5 worm cellular contexts compared by ENCODE assay signal in the genomic region with DNA sequence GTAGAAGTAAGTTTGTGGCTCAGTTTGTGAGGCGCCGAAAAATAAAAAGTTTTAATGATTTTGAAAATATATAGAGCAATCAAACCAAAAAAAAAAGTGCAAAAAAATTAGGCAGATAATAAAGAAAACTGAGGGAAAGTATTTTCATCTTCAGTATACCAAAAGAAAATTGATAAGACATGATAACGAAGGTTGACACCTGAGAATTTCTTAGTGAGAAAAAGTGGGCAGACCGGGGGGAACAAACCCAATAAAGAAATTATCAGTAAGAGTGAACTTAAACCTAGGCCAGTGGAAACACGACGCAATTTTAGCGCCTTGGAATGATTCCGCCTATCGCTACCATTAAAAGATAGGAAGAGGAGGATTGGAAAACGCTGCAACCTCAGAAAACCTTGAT.
TF ChIP-seq lines count a peak whose summit lies in the region.

No protein-coding gene starts in this region.

TF ChIP-seq in whole organism, L1 larva, 84 proteins besides CTCF, POLR2A, EP300 and RAD21 (continues in another document):
- no peak for TF ChIP-seq snpc-4 (tag; optimal IDR thresholded peaks at IDR 0.05; lab: Kevin White, UChicago)
- no peak for TF ChIP-seq egl-27 (tag; optimal IDR thresholded peaks at IDR 0.05; lab: Kevin White, UChicago)
- no peak for TF ChIP-seq lin-13 (GFP tag; optimal IDR thresholded peaks at IDR 0.05; lab: Kevin White, UChicago)
- no peak for TF ChIP-seq ceh-88 (GFP tag; IDR thresholded peaks at IDR 0.05; lab: Robert Waterston, UW)
- TF ChIP-seq ceh-63 (GFP tag; optimal IDR thresholded peaks at IDR 0.05; lab: Kevin White, UChicago): no peak
- no peak for TF ChIP-seq mef-2 (tag; optimal IDR thresholded peaks at IDR 0.05; lab: Kevin White, UChicago)
- peak in 1 of 2 experiments; percentile 16 for TF ChIP-seq lin-35 (GFP tag; optimal IDR thresholded peaks at IDR 0.05; lab: Kevin White, UChicago)
- no peak for TF ChIP-seq grh-1 (GFP tag; IDR thresholded peaks at IDR 0.05; lab: Robert Waterston, UW)
- TF ChIP-seq mdl-1 (tag; optimal IDR thresholded peaks at IDR 0.05; lab: Kevin White, UChicago): no peak
- no peak for TF ChIP-seq efl-1 (optimal IDR thresholded peaks at IDR 0.05; lab: Kevin White, UChicago)
- TF ChIP-seq efl-1 (GFP tag; optimal IDR thresholded peaks at IDR 0.05 in 1 of 2; lab: Kevin White, UChicago): no peak
- TF ChIP-seq unc-30 (tag; optimal IDR thresholded peaks at IDR 0.05; lab: Kevin White, UChicago): no peak
- TF ChIP-seq unc-86 (tag; optimal IDR thresholded peaks at IDR 0.05; lab: Kevin White, UChicago): no peak
- peak; percentile 7 for TF ChIP-seq blmp-1 (tag; optimal IDR thresholded peaks at IDR 0.05; lab: Kevin White, UChicago)
- TF ChIP-seq elt-2 (tag; optimal IDR thresholded peaks at IDR 0.05; lab: Kevin White, UChicago): peak; percentile 78
- peak; percentile 25 for TF ChIP-seq pqm-1 (tag; optimal IDR thresholded peaks at IDR 0.05; lab: Kevin White, UChicago)
- no peak for TF ChIP-seq C04F5.9 (tag; optimal IDR thresholded peaks at IDR 0.05; lab: Kevin White, UChicago)
- no peak for TF ChIP-seq fos-1 (tag; optimal IDR thresholded peaks at IDR 0.05; lab: Kevin White, UChicago)

TF ChIP-seq in whole organism, L2 larva, 48 proteins besides CTCF, POLR2A, EP300 and RAD21:
- TF ChIP-seq ceh-82 (tag; optimal IDR thresholded peaks at IDR 0.05; lab: Kevin White, UChicago) (no peak), nhr-6 (tag; optimal IDR thresholded peaks at IDR 0.05; lab: Kevin White, UChicago) (no peak), fos-1 (tag; optimal IDR thresholded peaks at IDR 0.05; lab: Kevin White, UChicago) (peak; percentile 82), sma-9 (GFP tag; optimal IDR thresholded peaks at IDR 0.05; lab: Kevin White, UChicago) (peak; percentile 23), sma-9 (tag; optimal IDR thresholded peaks at IDR 0.05; lab: Kevin White, UChicago) (no peak), nhr-12 (tag; optimal IDR thresholded peaks at IDR 0.05; lab: Kevin White, UChicago) (no peak)

TF ChIP-seq in whole organism, L3 larva, 47 proteins besides CTCF, POLR2A, EP300 and RAD21:
- TF ChIP-seq hmg-11 (tag; optimal IDR thresholded peaks at IDR 0.05; lab: Kevin White, UChicago) (no peak), pqm-1 (tag; optimal IDR thresholded peaks at IDR 0.05; lab: Kevin White, UChicago) (peak; percentile 54), egl-27 (tag; optimal IDR thresholded peaks at IDR 0.05; lab: Kevin White, UChicago) (no peak), elt-2 (tag; optimal IDR thresholded peaks at IDR 0.05; lab: Kevin White, UChicago) (peak; percentile 89)

TF ChIP-seq in whole organism, L4 larva, 104 proteins besides CTCF, POLR2A, EP300 and RAD21:
- TF ChIP-seq dmd-6 (GFP tag; IDR thresholded peaks at IDR 0.05; lab: Robert Waterston, UW) (peak; percentile 65), hlh-11 (tag; optimal IDR thresholded peaks at IDR 0.05; lab: Kevin White, UChicago) (peak; percentile 30), pqm-1 (tag; optimal IDR thresholded peaks at IDR 0.05; lab: Kevin White, UChicago) (peak; percentile 85), daf-16 (GFP tag; optimal IDR thresholded peaks at IDR 0.05; lab: Kevin White, UChicago) (no peak), daf-16 (tag; optimal IDR thresholded peaks at IDR 0.05; lab: Kevin White, UChicago) (peak; percentile 0), snpc-1.2 (GFP tag; IDR thresholded peaks at IDR 0.05; lab: Robert Waterston, UW) (no peak), nhr-77 (tag; optimal IDR thresholded peaks at IDR 0.05; lab: Kevin White, UChicago) (no peak), aha-1 (tag; lab: Kevin White, UChicago) (peak; percentile 9), dve-1 (tag; optimal IDR thresholded peaks at IDR 0.05; lab: Kevin White, UChicago; ENCODE audit: insufficient read depth) (peak; percentile 37)

TF ChIP-seq in whole organism, young adult, 124 proteins besides CTCF, POLR2A, EP300 and RAD21:
- TF ChIP-seq nhr-80 (tag; optimal IDR thresholded peaks at IDR 0.05; lab: Kevin White, UChicago) (peak; percentile 79), rpc-1 (optimal IDR thresholded peaks at IDR 0.05; lab: Kevin White, UChicago) (no peak), rpc-1 (tag; optimal IDR thresholded peaks at IDR 0.05; lab: Kevin White, UChicago) (no peak)
